Fruit fly (Drosophila melanogaster): ENCODE data around the gene HP1D3csd.

Gene HP1D3csd

dm6 chrX:19239365-19239764, 49.4 kb downstream of the HP1D3csd start:
- TF ChIP-seq fru (GFP tag; optimal IDR thresholded peaks at IDR 0.05) (no peak), HLH106 (tag; optimal IDR thresholded peaks at IDR 0.05) (no peak), Hr78 (GFP tag; optimal IDR thresholded peaks at IDR 0.05) (no peak), woc (GFP tag; optimal IDR thresholded peaks at IDR 0.05) (no peak), Dfd (GFP tag; optimal IDR thresholded peaks at IDR 0.05) (no peak), tai (GFP tag; optimal IDR thresholded peaks at IDR 0.05) (no peak), dmrt93B (GFP tag; optimal IDR thresholded peaks at IDR 0.05) (no peak), psq (GFP tag; optimal IDR thresholded peaks at IDR 0.05) (no peak)

dm6 chrX:19240230-19240839, 50.3 kb downstream of the HP1D3csd start:
- TF ChIP-seq CG9705 (GFP tag; optimal IDR thresholded peaks at IDR 0.05) (no peak), sv (GFP tag; optimal IDR thresholded peaks at IDR 0.05) (no peak), CG32264 (GFP tag; optimal IDR thresholded peaks at IDR 0.05) (no peak), jim (GFP tag; optimal IDR thresholded peaks at IDR 0.05) (no peak), GATAd (GFP tag; optimal IDR thresholded peaks at IDR 0.05) (no peak), dl (GFP tag; optimal IDR thresholded peaks at IDR 0.05; ENCODE audit: insufficient read depth in 1 of 2, partially characterized antibody in 2 of 2) (no peak), Sp1 (GFP tag; optimal IDR thresholded peaks at IDR 0.05) (no peak), Dif (GFP tag; optimal IDR thresholded peaks at IDR 0.05; ENCODE audit: partially characterized antibody) (no peak), dmrt93B (GFP tag; optimal IDR thresholded peaks at IDR 0.05) (no peak), Rel (GFP tag; optimal IDR thresholded peaks at IDR 0.05) (no peak), Rel (tag; optimal IDR thresholded peaks at IDR 0.05) (no peak), Myc (optimal IDR thresholded peaks at IDR 0.05) (no peak), Hr78 (GFP tag; optimal IDR thresholded peaks at IDR 0.05) (no peak), woc (GFP tag; optimal IDR thresholded peaks at IDR 0.05) (no peak), h (GFP tag; optimal IDR thresholded peaks at IDR 0.05) (no peak), foxo (GFP tag; optimal IDR thresholded peaks at IDR 0.05) (no peak), fru (GFP tag; optimal IDR thresholded peaks at IDR 0.05) (no peak), usp (GFP tag; optimal IDR thresholded peaks at IDR 0.05) (no peak), br (GFP tag; optimal IDR thresholded peaks at IDR 0.05) (no peak), dsf (GFP tag; optimal IDR thresholded peaks at IDR 0.05; ENCODE audit: borderline replicate concordance) (no peak), sage (GFP tag; optimal IDR thresholded peaks at IDR 0.05) (no peak)

All from whole organism, wandering third instar larva.